Worm (Caenorhabditis elegans) whole organism, L4/young adult: ENCODE results near the gene igeg-2.

Experiments used
- W03F9.2 ChIP-seq: fragments of 150-350 bp; optimal IDR thresholded peaks from 2 replicates; lab custom pipeline; 2014; ENCODE audit warnings: missing biosample characterization, missing genetic modification characterization
- him-1 ChIP-seq: sonication (generic microtip); optimal IDR thresholded peaks from 2 replicates; lab custom pipeline; 2016; ENCODE audit warnings: missing genotype, missing genetic modification reagents, missing genetic modification characterization, missing compliant biosample characterization

ce11 chrX:11475780-11476179 lies 29.3 kb upstream of the igeg-2 start:
- TF ChIP-seq him-1 (tag; lab: Kevin White, UChicago) (no peak), W03F9.2 (tag; lab: Kevin White, UChicago) (no peak)
